Worm (Caenorhabditis elegans): ENCODE results near the gene F21D12.3.

- TF ChIP-seq nfya-1 (tag; optimal IDR thresholded peaks at IDR 0.05; ENCODE audit: borderline replicate concordance, insufficient read depth) (no peak), C17E4.6 (GFP tag; IDR thresholded peaks at IDR 0.05) (no peak), unc-62 (GFP tag; optimal IDR thresholded peaks at IDR 0.05) (no peak), C06A6.2 (GFP tag; conservative IDR thresholded peaks at IDR 0.05) (no peak), F37B4.10 (GFP tag; IDR thresholded peaks at IDR 0.05) (no peak)
These were observed 2.4 kb upstream of the F21D12.3 start for ce11 chrII:7326199-7326598.

All from whole organism, young adult.